Worm (Caenorhabditis elegans) whole organism, L1 larva: ENCODE results near the gene srt-20.

Experiments used
- C04F5.9 ChIP-seq: sonication (generic microtip); optimal IDR thresholded peaks from 2 replicates; lab custom pipeline; 2016; ENCODE audit warnings: missing genetic modification characterization, missing compliant biosample characterization
- C34B4.2 ChIP-seq: sonication (generic microtip); optimal IDR thresholded peaks from 2 replicates; lab custom pipeline; 2017; ENCODE audit warnings: mild to moderate bottlenecking, missing genetic modification characterization, missing compliant biosample characterization
- aha-1 ChIP-seq: fragments of 150-350 bp; optimal IDR thresholded peaks from 2 replicates; lab custom pipeline; 2014; ENCODE audit warnings: missing biosample characterization, missing genetic modification characterization
- ama-1 ChIP-seq: fragments of 150-350 bp; optimal IDR thresholded peaks from 2 replicates; lab custom pipeline; 2014
- ceh-63 ChIP-seq: fragments of 200-800 bp; sonication (Bioruptor generic); optimal IDR thresholded peaks from 2 replicates; lab custom pipeline; 2018; ENCODE audit warnings: mild to moderate bottlenecking, missing genetic modification characterization, missing compliant biosample characterization
- ceh-90 ChIP-seq: sonication (generic microtip); optimal IDR thresholded peaks from 2 replicates; lab custom pipeline; 2016; ENCODE audit warnings: missing genetic modification characterization, missing compliant biosample characterization
- egl-27 ChIP-seq, 2 experiments: fragments of 150-350 bp in 1 of 2; sonication (generic microtip); optimal IDR thresholded peaks; 3 replicates each; lab custom pipeline; 2017 to 2018; ENCODE audit warnings: missing biosample characterization in 2 of 2, missing genetic modification characterization in 2 of 2, missing genetic modification reagents in 2 of 2
- elt-2 ChIP-seq: sonication (generic microtip); optimal IDR thresholded peaks from 2 replicates; lab custom pipeline; 2016; ENCODE audit warnings: missing genetic modification characterization, mild to moderate bottlenecking, inconsistent platforms, missing compliant biosample characterization, missing genetic modification reagents
- fkh-4 ChIP-seq: sonication (generic microtip); optimal IDR thresholded peaks from 2 replicates; lab custom pipeline; 2016; ENCODE audit warnings: missing compliant biosample characterization, missing genetic modification characterization, borderline replicate concordance
- fos-1 ChIP-seq: fragments of 150-350 bp; optimal IDR thresholded peaks from 2 replicates; lab custom pipeline; 2014; ENCODE audit warnings: missing biosample characterization, missing genetic modification characterization
- hlh-4 ChIP-seq: sonication (generic microtip); optimal IDR thresholded peaks from 2 replicates; lab custom pipeline; 2016; ENCODE audit warnings: mild to moderate bottlenecking, missing genetic modification characterization, missing compliant biosample characterization
- hpl-2 ChIP-seq: fragments of 150-350 bp; optimal IDR thresholded peaks from 2 replicates; lab custom pipeline; 2014; ENCODE audit warnings: missing biosample characterization, missing genetic modification reagents, missing genetic modification characterization
- isw-1 ChIP-seq: fragments of 200-800 bp; sonication (Bioruptor generic); IDR thresholded peaks from 2 replicates; pipeline ENCODE4 v1.3.6; 2022; ENCODE audit warnings: missing genetic modification characterization, missing compliant biosample characterization
- jun-1 ChIP-seq: fragments of 150-350 bp; optimal IDR thresholded peaks from 2 replicates; lab custom pipeline; 2014; ENCODE audit warnings: missing biosample characterization, missing genetic modification reagents, missing genetic modification characterization
- lin-35 ChIP-seq, 2 experiments: fragments of 150-350 bp; optimal IDR thresholded peaks; 2 replicates each; lab custom pipeline; 2014; ENCODE audit warnings: missing biosample characterization in 2 of 2, missing genetic modification characterization in 2 of 2, missing genetic modification reagents in 2 of 2
- lir-3 ChIP-seq: sonication (generic microtip); optimal IDR thresholded peaks from 2 replicates; lab custom pipeline; 2016; ENCODE audit warnings: mild to moderate bottlenecking, missing genetic modification characterization, moderate library complexity, missing compliant biosample characterization; ENCODE audit not compliant: poor library complexity
- mab-9 ChIP-seq: fragments of 200-800 bp; sonication (Bioruptor generic); IDR thresholded peaks from 2 replicates; pipeline ENCODE4 v1.3.6; 2022; ENCODE audit warnings: missing genetic modification reagents, missing genetic modification characterization, missing compliant biosample characterization
- mdl-1 ChIP-seq, 2 experiments: fragments of 150-350 bp; optimal IDR thresholded peaks; 2 replicates each; lab custom pipeline; 2014 to 2017; ENCODE audit warnings: missing biosample characterization in 2 of 2, missing genetic modification characterization in 2 of 2, inconsistent platforms in 1 of 2
- mef-2 ChIP-seq: fragments of 150-350 bp; optimal IDR thresholded peaks from 2 replicates; lab custom pipeline; 2014; ENCODE audit warnings: missing biosample characterization, missing genetic modification characterization
- nhr-11 ChIP-seq: fragments of 150-350 bp; optimal IDR thresholded peaks from 2 replicates; lab custom pipeline; 2014; ENCODE audit warnings: missing biosample characterization, missing genetic modification characterization
- nhr-19 ChIP-seq: fragments of 200-800 bp; sonication (Bioruptor generic); conservative IDR thresholded peaks from 2 replicates; pipeline ENCODE4 v1.3.6; 2022; ENCODE audit warnings: missing genetic modification characterization, missing compliant biosample characterization
- nhr-20 ChIP-seq: sonication (generic microtip); optimal IDR thresholded peaks from 2 replicates; lab custom pipeline; 2016; ENCODE audit warnings: mild to moderate bottlenecking, missing genetic modification characterization, missing compliant biosample characterization
- nhr-237 ChIP-seq: fragments of 150-350 bp; optimal IDR thresholded peaks from 2 replicates; lab custom pipeline; 2014; ENCODE audit warnings: missing biosample characterization, missing genetic modification characterization
- nhr-76 ChIP-seq: sonication (generic microtip); optimal IDR thresholded peaks from 2 replicates; lab custom pipeline; 2017; ENCODE audit warnings: missing biosample characterization, missing genetic modification characterization
- pax-3 ChIP-seq: fragments of 200-800 bp; sonication (Bioruptor generic); optimal IDR thresholded peaks from 2 replicates; lab custom pipeline; 2018; ENCODE audit warnings: mild to moderate bottlenecking, missing genetic modification characterization, moderate library complexity, missing compliant biosample characterization
- snpc-4 ChIP-seq: fragments of 150-350 bp; optimal IDR thresholded peaks from 2 replicates; lab custom pipeline; 2014; ENCODE audit warnings: missing biosample characterization, missing genetic modification characterization
- sup-37 ChIP-seq: fragments of 200-800 bp; sonication (Bioruptor generic); optimal IDR thresholded peaks from 2 replicates; lab custom pipeline; 2018; ENCODE audit warnings: mild to moderate bottlenecking, missing genetic modification characterization, missing compliant biosample characterization
- swsn-7 ChIP-seq: sonication (generic microtip); optimal IDR thresholded peaks from 2 replicates; lab custom pipeline; 2016; ENCODE audit warnings: missing genetic modification characterization, missing compliant biosample characterization
- unc-30 ChIP-seq: sonication (generic microtip); optimal IDR thresholded peaks from 2 replicates; lab custom pipeline; 2017; ENCODE audit warnings: missing biosample characterization, missing genetic modification characterization
- vab-15 ChIP-seq: sonication (generic microtip); optimal IDR thresholded peaks from 2 replicates; lab custom pipeline; 2017; ENCODE audit warnings: missing genotype, mild to moderate bottlenecking, missing genetic modification characterization, missing compliant biosample characterization
- zag-1 ChIP-seq: fragments of 150-350 bp; optimal IDR thresholded peaks from 2 replicates; lab custom pipeline; 2014; ENCODE audit warnings: missing biosample characterization, missing genetic modification characterization
- zip-4 ChIP-seq: fragments of 200-800 bp; sonication (Bioruptor generic); optimal IDR thresholded peaks from 2 replicates; lab custom pipeline; 2018; ENCODE audit warnings: mild to moderate bottlenecking, missing genetic modification characterization, moderate library complexity, missing compliant biosample characterization
- ztf-11 ChIP-seq, 2 experiments: sonication (generic microtip); optimal IDR thresholded peaks; 2 replicates each; lab custom pipeline; 2016 to 2017; ENCODE audit warnings: missing genetic modification characterization in 2 of 2, missing biosample characterization in 1 of 2, missing compliant biosample characterization in 1 of 2

Gene srt-20

DNA sequence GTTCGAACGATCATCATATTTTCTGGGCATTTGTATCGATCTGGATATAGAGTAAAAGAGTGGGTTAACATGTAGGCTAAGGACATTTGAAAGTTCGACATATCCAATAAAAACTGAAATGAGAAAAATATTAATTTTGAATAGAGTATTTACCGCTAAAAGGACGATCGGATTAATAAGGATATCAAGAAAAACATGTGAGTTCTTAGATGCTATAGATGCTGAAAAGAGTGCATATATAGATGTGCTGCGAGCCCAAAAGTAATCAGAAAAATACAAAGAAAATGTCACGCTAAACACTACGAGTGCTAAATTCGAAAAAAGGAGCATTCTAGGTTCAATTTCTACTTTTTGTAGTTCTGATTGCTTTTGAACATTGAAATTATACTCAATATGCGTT, 36.2 kb downstream of the srt-20 start, which contains the start of gene srt-12:
Gene srt-12 (minus strand): TSS at position 101 of the 400 bp plus-strand sequence.
- TF ChIP-seq pax-3 (tag; lab: Kevin White, UChicago): no peak
- no peak for TF ChIP-seq nhr-20 (tag; lab: Kevin White, UChicago)
- TF ChIP-seq ceh-90 (tag; lab: Kevin White, UChicago): no peak
- no peak for TF ChIP-seq vab-15 (tag; lab: Kevin White, UChicago)
- TF ChIP-seq C04F5.9: no peak
- TF ChIP-seq mab-9 (GFP tag; lab: Robert Waterston, UW): no peak
- no peak for TF ChIP-seq hlh-4 (tag; lab: Kevin White, UChicago)
- no peak for TF ChIP-seq ztf-11 (tag; optimal IDR thresholded peaks at IDR 0.05; lab: Kevin White, UChicago)
- TF ChIP-seq swsn-7 (tag; lab: Kevin White, UChicago): no peak
- TF ChIP-seq mdl-1 (tag; optimal IDR thresholded peaks at IDR 0.05; lab: Kevin White, UChicago): no peak
- TF ChIP-seq C34B4.2: no peak
- no peak for TF ChIP-seq jun-1 (tag; lab: Kevin White, UChicago)
- TF ChIP-seq ama-1 (lab: Kevin White, UChicago): no peak
- no peak for TF ChIP-seq fkh-4

ce11 chrV:4241555-4241954, 37.1 kb downstream of the srt-20 start:
- no peak for TF ChIP-seq egl-27 (tag; optimal IDR thresholded peaks at IDR 0.05; lab: Kevin White, UChicago)
- no peak for TF ChIP-seq ceh-63 (GFP tag; lab: Kevin White, UChicago)
- no peak for TF ChIP-seq hpl-2
- TF ChIP-seq nhr-237 (tag; lab: Kevin White, UChicago): no peak
- no peak for TF ChIP-seq lin-35 (GFP tag; optimal IDR thresholded peaks at IDR 0.05; lab: Kevin White, UChicago)
- no peak for TF ChIP-seq fos-1 (tag; lab: Kevin White, UChicago)
- TF ChIP-seq lir-3: no peak
- no peak for TF ChIP-seq isw-1 (GFP tag; lab: Robert Waterston, UW)
- no peak for TF ChIP-seq mdl-1 (tag; optimal IDR thresholded peaks at IDR 0.05; lab: Kevin White, UChicago)
- TF ChIP-seq aha-1 (tag; lab: Kevin White, UChicago): no peak
- TF ChIP-seq zag-1: no peak
- no peak for TF ChIP-seq ztf-11 (tag; optimal IDR thresholded peaks at IDR 0.05; lab: Kevin White, UChicago)
- no peak for TF ChIP-seq nhr-20 (tag; lab: Kevin White, UChicago)
- TF ChIP-seq snpc-4: no peak
- no peak for TF ChIP-seq nhr-11 (tag; lab: Kevin White, UChicago)
- no peak for TF ChIP-seq elt-2 (tag; lab: Kevin White, UChicago)

DNA sequence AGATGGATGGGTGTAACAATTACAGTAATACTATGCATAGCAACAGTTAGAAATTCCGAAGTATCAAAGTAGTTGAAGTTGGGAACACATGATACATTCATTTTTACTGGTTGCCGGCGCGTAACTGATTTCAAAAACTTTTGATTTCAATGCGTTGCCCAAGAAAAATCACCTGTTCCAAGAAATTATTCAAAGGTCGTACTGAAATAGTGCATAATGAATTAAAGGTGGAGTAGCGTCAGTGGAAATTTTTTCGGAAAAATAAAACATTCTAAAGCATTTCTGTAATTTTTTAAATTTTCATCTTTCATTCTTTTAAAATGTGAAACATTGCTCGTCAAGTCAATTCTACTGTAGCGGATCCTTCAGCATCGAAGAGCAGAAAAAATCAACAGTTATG, 38.3 kb downstream of the srt-20 start, which contains the start of gene srh-204:
Gene srh-204 (minus strand): TSS at position 101 of the 400 bp plus-strand sequence.
- no peak for TF ChIP-seq mef-2 (tag; lab: Kevin White, UChicago)
- peak; percentile 66 for TF ChIP-seq hlh-4 (tag; lab: Kevin White, UChicago)
- TF ChIP-seq, all 84 proteins: peak for 1

ce11 chrV:4236118-4236517, 42.5 kb downstream of the srt-20 start, which contains the start of gene nlp-13:
TSS of gene nlp-13 (plus strand) at chrV:4236418.
- TF ChIP-seq pax-3 (tag; lab: Kevin White, UChicago) (no peak), unc-30 (tag; lab: Kevin White, UChicago) (no peak), sup-37 (GFP tag; lab: Kevin White, UChicago) (no peak), zip-4 (GFP tag; lab: Kevin White, UChicago) (no peak), nhr-76 (tag; lab: Kevin White, UChicago) (no peak), nhr-19 (no peak), nhr-20 (tag; lab: Kevin White, UChicago) (no peak)
- TF ChIP-seq, all 84 proteins: peak for 0
